Fruit fly (Drosophila melanogaster): Measurements from ENCODE around the gene kmg.

The kmg gene

dm6 chr2L:13176701-13177249 is 16.4 kb downstream of the kmg start, which contains the start of the genes Sfmbt and CG5439 (continued):
- no peak for TF ChIP-seq spab (GFP tag; optimal IDR thresholded peaks at IDR 0.05)
- peak; percentile 85 for TF ChIP-seq cyc (GFP tag; optimal IDR thresholded peaks at IDR 0.05)
- TF ChIP-seq CG7368 (GFP tag; optimal IDR thresholded peaks at IDR 0.05): no peak
- peak; percentile 47 for TF ChIP-seq fd59A (GFP tag; optimal IDR thresholded peaks at IDR 0.05)
- TF ChIP-seq Met (GFP tag; optimal IDR thresholded peaks at IDR 0.05): no peak
- TF ChIP-seq CG11762 (GFP tag; optimal IDR thresholded peaks at IDR 0.05; ENCODE audit: insufficient read depth): no peak
- no peak for TF ChIP-seq Eip75B (GFP tag; optimal IDR thresholded peaks at IDR 0.05)
- no peak for TF ChIP-seq CG4318 (GFP tag; optimal IDR thresholded peaks at IDR 0.05)
- no peak; the same call in 1 of the 2 replicates for TF ChIP-seq CG15336 (GFP tag; IDR thresholded peaks at IDR 0.05)
- TF ChIP-seq CG6808 (GFP tag; optimal IDR thresholded peaks at IDR 0.05): no peak
- TF ChIP-seq Sox102F (GFP tag; optimal IDR thresholded peaks at IDR 0.05): no peak
- no peak for TF ChIP-seq CG8632 (GFP tag; optimal IDR thresholded peaks at IDR 0.05)
- TF ChIP-seq eg (GFP tag; IDR thresholded peaks at IDR 0.05): no peak; the same call in 2 of the 3 replicates
- TF ChIP-seq CG3919 (GFP tag; optimal IDR thresholded peaks at IDR 0.05): no peak
- peak; percentile 10 for TF ChIP-seq Eip93F (GFP tag; optimal IDR thresholded peaks at IDR 0.05)
- no peak for TF ChIP-seq OdsH (GFP tag; optimal IDR thresholded peaks at IDR 0.05)
- peak; percentile 71 for TF ChIP-seq CG6792 (GFP tag; optimal IDR thresholded peaks at IDR 0.05)
- TF ChIP-seq vri (GFP tag; optimal IDR thresholded peaks at IDR 0.05): no peak
- no peak for TF ChIP-seq net (GFP tag; optimal IDR thresholded peaks at IDR 0.05)
- TF ChIP-seq dac (GFP tag; optimal IDR thresholded peaks at IDR 0.05): peak; percentile 1
- TF ChIP-seq esn (GFP tag; optimal IDR thresholded peaks at IDR 0.05): peak; percentile 85
- TF ChIP-seq Hr38 (GFP tag; optimal IDR thresholded peaks at IDR 0.05): no peak
- peak; percentile 59 for TF ChIP-seq Ets96B (tag; optimal IDR thresholded peaks at IDR 0.05)
- no peak for TF ChIP-seq Hr4 (GFP tag; optimal IDR thresholded peaks at IDR 0.05)
- TF ChIP-seq CG9139 (GFP tag; optimal IDR thresholded peaks at IDR 0.05): no peak
- TF ChIP-seq CG6276 (GFP tag; optimal IDR thresholded peaks at IDR 0.05): no peak
- peak; percentile 88 for TF ChIP-seq Eip78C (GFP tag)
- no peak for TF ChIP-seq CG8319 (GFP tag; optimal IDR thresholded peaks at IDR 0.05)
- peak; percentile 69 for TF ChIP-seq CG11902 (GFP tag; optimal IDR thresholded peaks at IDR 0.05)
- no peak for TF ChIP-seq CG8119 (GFP tag; IDR thresholded peaks at IDR 0.05)
- TF ChIP-seq CG3032 (tag; optimal IDR thresholded peaks at IDR 0.05): peak; percentile 79
- no peak for TF ChIP-seq ss (GFP tag; optimal IDR thresholded peaks at IDR 0.05)
- no peak for TF ChIP-seq fkh (GFP tag; optimal IDR thresholded peaks at IDR 0.05)
- TF ChIP-seq salr (GFP tag; optimal IDR thresholded peaks at IDR 0.05): peak in 1 of 2 experiments; percentile 39
- TF ChIP-seq CG6854 (GFP tag; optimal IDR thresholded peaks at IDR 0.05): no peak

- no peak for TF ChIP-seq Hr4 (GFP tag; optimal IDR thresholded peaks at IDR 0.05)
- TF ChIP-seq esn (GFP tag; optimal IDR thresholded peaks at IDR 0.05): no peak
- TF ChIP-seq CG3032 (tag; optimal IDR thresholded peaks at IDR 0.05): no peak
- TF ChIP-seq CG1621 (tag; optimal IDR thresholded peaks at IDR 0.05): no peak
- no peak for TF ChIP-seq achi (GFP tag; optimal IDR thresholded peaks at IDR 0.05)
- no peak for TF ChIP-seq Smox (GFP tag; optimal IDR thresholded peaks at IDR 0.05)
- no peak for TF ChIP-seq pdm3 (GFP tag; optimal IDR thresholded peaks at IDR 0.05)
- no peak for TF ChIP-seq Blimp-1 (GFP tag; optimal IDR thresholded peaks at IDR 0.05)
- no peak for TF ChIP-seq cyc (GFP tag; optimal IDR thresholded peaks at IDR 0.05)
- no peak for TF ChIP-seq CG8632 (GFP tag; optimal IDR thresholded peaks at IDR 0.05)
These were observed 18.8 kb downstream of the kmg start, which contains the start of gene Alg7 for dm6 chr2L:13179095-13179494. Gene Alg7, plus strand, starts transcription at chr2L:13179247.

All from whole organism, prepupa.